Fruit fly (Drosophila melanogaster) whole organism, embryonic: Measurements from ENCODE around the gene Herc4.

ENCODE experiments used
- Antp ChIP-seq: fragments of 200-800 bp; sonication (Bioruptor generic); optimal IDR thresholded peaks from 3 replicates; lab custom pipeline; 2016; ENCODE audit warnings: missing biosample characterization, missing genetic modification characterization
- Atf6 ChIP-seq: fragments of 200-800 bp; sonication (Bioruptor generic); IDR thresholded peaks from 2 replicates; pipeline ENCODE4 v1.3.6; 2022; ENCODE audit warnings: missing biosample characterization, missing genetic modification characterization
- CG11398 ChIP-seq: fragments of 200-800 bp; sonication (Bioruptor generic); optimal IDR thresholded peaks from 2 replicates; lab custom pipeline; 2016; ENCODE audit warnings: missing biosample characterization, missing genetic modification characterization
- CG11560 ChIP-seq: fragments of 200-800 bp; sonication (Bioruptor generic); IDR thresholded peaks from 3 replicates; pipeline ENCODE4 v1.3.6; 2022; ENCODE audit warnings: missing biosample characterization, missing genetic modification characterization
- CG14710 ChIP-seq: fragments of 200-800 bp; sonication (Bioruptor generic); optimal IDR thresholded peaks from 3 replicates; lab custom pipeline; 2019; ENCODE audit warnings: missing biosample characterization, mild to moderate bottlenecking, missing genetic modification characterization, moderate library complexity
- CG15479 ChIP-seq: fragments of 200-800 bp; sonication (Bioruptor generic); optimal IDR thresholded peaks from 3 replicates; lab custom pipeline; 2019; ENCODE audit warnings: missing biosample characterization, mild to moderate bottlenecking, missing genetic modification characterization, moderate library complexity
- CG15601 ChIP-seq: fragments of 200-800 bp; sonication (Bioruptor generic); optimal IDR thresholded peaks from 3 replicates; lab custom pipeline; 2019; ENCODE audit warnings: missing biosample characterization, mild to moderate bottlenecking, missing genetic modification characterization, moderate library complexity
- CG1603 ChIP-seq: fragments of 200-800 bp; sonication (Bioruptor generic); optimal IDR thresholded peaks from 2 replicates; lab custom pipeline; 2019; ENCODE audit warnings: missing biosample characterization, mild to moderate bottlenecking, missing genetic modification characterization, moderate library complexity
- CG17359 ChIP-seq: fragments of 200-800 bp; sonication (Bioruptor generic); optimal IDR thresholded peaks from 3 replicates; lab custom pipeline; 2018; ENCODE audit warnings: missing biosample characterization, mild to moderate bottlenecking, missing genetic modification characterization, moderate library complexity
- CG2199 ChIP-seq: fragments of 200-800 bp; sonication (Bioruptor generic); IDR thresholded peaks from 3 replicates; pipeline ENCODE4 v1.3.6; 2022; ENCODE audit warnings: missing biosample characterization, missing genetic modification characterization
- CG31388 ChIP-seq: fragments of 200-800 bp; sonication (Bioruptor generic); optimal IDR thresholded peaks from 2 replicates; lab custom pipeline; 2016; ENCODE audit warnings: missing biosample characterization, missing genetic modification characterization
- CG4282 ChIP-seq: fragments of 200-800 bp; sonication (Bioruptor generic); optimal IDR thresholded peaks from 2 replicates; lab custom pipeline; 2016; ENCODE audit warnings: missing biosample characterization, missing genetic modification characterization
- CG4404 ChIP-seq: fragments of 200-800 bp; sonication (Bioruptor generic); IDR thresholded peaks from 2 replicates; pipeline ENCODE4 v1.3.6; 2022; ENCODE audit warnings: missing biosample characterization, missing genetic modification characterization
- CG4820 ChIP-seq: fragments of 200-800 bp; sonication (Bioruptor generic); optimal IDR thresholded peaks from 3 replicates; lab custom pipeline; 2016; ENCODE audit warnings: missing biosample characterization, missing genetic modification characterization
- CG9727 ChIP-seq: fragments of 200-800 bp; sonication (Bioruptor generic); optimal IDR thresholded peaks from 3 replicates; lab custom pipeline; 2017; ENCODE audit warnings: missing biosample characterization, mild to moderate bottlenecking, missing genetic modification characterization
- Dip2 ChIP-seq: fragments of 200-800 bp; sonication (Bioruptor generic); IDR thresholded peaks from 2 replicates; pipeline ENCODE4 v1.3.6; 2022; ENCODE audit warnings: missing biosample characterization, missing genetic modification characterization
- Ets97D ChIP-seq: fragments of 200-800 bp; sonication (Bioruptor generic); optimal IDR thresholded peaks from 3 replicates; lab custom pipeline; 2016; ENCODE audit warnings: missing biosample characterization, missing genetic modification characterization
- HLH54F ChIP-seq: fragments of 200-800 bp; sonication (Bioruptor generic); optimal IDR thresholded peaks from 3 replicates; lab custom pipeline; 2016; ENCODE audit warnings: missing biosample characterization, missing genetic modification characterization
- HmgD ChIP-seq: fragments of 200-800 bp; sonication (Bioruptor generic); optimal IDR thresholded peaks from 3 replicates; lab custom pipeline; 2016; ENCODE audit warnings: missing biosample characterization, missing genetic modification characterization
- Hmx ChIP-seq: fragments of 200-800 bp; sonication (Bioruptor generic); optimal IDR thresholded peaks from 2 replicates; lab custom pipeline; 2016; ENCODE audit warnings: missing biosample characterization, missing genetic modification characterization
- Hr3 ChIP-seq: fragments of 200-800 bp; sonication (Bioruptor generic); optimal IDR thresholded peaks from 3 replicates; lab custom pipeline; 2016; ENCODE audit warnings: missing biosample characterization, missing genetic modification characterization
- Lhr ChIP-seq: fragments of 200-800 bp; sonication (Bioruptor generic); optimal IDR thresholded peaks from 3 replicates; lab custom pipeline; 2017; ENCODE audit warnings: mild to moderate bottlenecking, missing biosample characterization, missing genetic modification reagents, missing genetic modification characterization
- MBD-R2 ChIP-seq: fragments of 200-800 bp; sonication (Bioruptor generic); IDR thresholded peaks from 2 replicates; pipeline ENCODE4 v1.3.6; 2022; ENCODE audit warnings: missing biosample characterization, missing genetic modification characterization
- Nf-YC ChIP-seq: fragments of 200-800 bp; optimal IDR thresholded peaks from 3 replicates; lab custom pipeline; 2019; ENCODE audit warnings: missing biosample characterization, mild to moderate bottlenecking, missing genetic modification characterization, moderate library complexity
- PHDP ChIP-seq: fragments of 200-800 bp; sonication (Bioruptor generic); optimal IDR thresholded peaks from 3 replicates; lab custom pipeline; 2018; ENCODE audit warnings: missing biosample characterization, mild to moderate bottlenecking, missing genetic modification characterization, moderate library complexity
- Taf1 ChIP-seq: fragments of 200-800 bp; sonication (Bioruptor generic); IDR thresholded peaks from 2 replicates; pipeline ENCODE4 v1.3.6; 2022; ENCODE audit warnings: missing biosample characterization, missing genetic modification characterization
- Trl ChIP-seq, 3 experiments: fragments of >200 bp in 2 of 3; fragments of 200-800 bp in 1 of 3; sonication (Bioruptor generic) in 1 of 3; optimal IDR thresholded peaks; 2 replicates in 1 of 3; 3 replicates in 2 of 3; lab custom pipeline; 2016 to 2017; ENCODE audit warnings: missing biosample characterization in 1 of 3, missing genetic modification characterization in 1 of 3
- amos ChIP-seq: fragments of 200-800 bp; sonication (Bioruptor generic); IDR thresholded peaks from 2 replicates; pipeline ENCODE4 v1.3.6; 2022; ENCODE audit warnings: missing biosample characterization, missing genetic modification characterization; ENCODE audit not compliant: partially characterized antibody
- ato ChIP-seq: fragments of 200-800 bp; sonication (Bioruptor generic); IDR thresholded peaks from 2 replicates; pipeline ENCODE4 v1.3.6; 2022; ENCODE audit warnings: missing biosample characterization, missing genetic modification characterization; ENCODE audit not compliant: partially characterized antibody
- bowl ChIP-seq: fragments of 200-800 bp; sonication (Bioruptor generic); IDR thresholded peaks from 2 replicates; pipeline ENCODE4 v1.3.6; 2022; ENCODE audit warnings: missing biosample characterization, missing genetic modification characterization
- caup ChIP-seq: fragments of 200-800 bp; sonication (Bioruptor generic); optimal IDR thresholded peaks from 3 replicates; lab custom pipeline; 2017; ENCODE audit warnings: missing biosample characterization, mild to moderate bottlenecking, missing genetic modification characterization, moderate library complexity; ENCODE audit not compliant: severe bottlenecking
- croc ChIP-seq: fragments of 200-800 bp; sonication (Bioruptor generic); conservative IDR thresholded peaks from 3 replicates; pipeline ENCODE4 v1.3.6; 2022; ENCODE audit warnings: missing biosample characterization, missing genetic modification characterization
- danr ChIP-seq: fragments of 200-800 bp; sonication (Bioruptor generic); IDR thresholded peaks from 2 replicates; pipeline ENCODE4 v1.3.6; 2022; ENCODE audit warnings: missing biosample characterization, missing genetic modification characterization
- dpn ChIP-seq, 2 experiments: fragments of 200-800 bp; sonication (Bioruptor generic); optimal IDR thresholded peaks; 3 replicates each; lab custom pipeline; 2016; ENCODE audit warnings: missing biosample characterization in 2 of 2, missing genetic modification characterization in 2 of 2
- emc ChIP-seq: fragments of 200-800 bp; sonication (Bioruptor generic); optimal IDR thresholded peaks from 2 replicates; lab custom pipeline; 2016; ENCODE audit warnings: missing biosample characterization, missing genetic modification characterization
- esg ChIP-seq: fragments of 200-800 bp; sonication (Bioruptor generic); conservative IDR thresholded peaks from 2 replicates; pipeline ENCODE4 v1.3.6; 2022; ENCODE audit warnings: missing biosample characterization, missing genetic modification characterization
- eve ChIP-seq, 2 experiments: fragments of >200 bp; optimal IDR thresholded peaks; 2 replicates each; lab custom pipeline; 2017; ENCODE audit warnings: missing biosample characterization in 2 of 2, missing genetic modification characterization in 2 of 2
- ewg ChIP-seq: fragments of 200-800 bp; sonication (Bioruptor generic); optimal IDR thresholded peaks from 3 replicates; lab custom pipeline; 2017; ENCODE audit warnings: mild to moderate bottlenecking, missing biosample characterization, missing genetic modification reagents, missing genetic modification characterization
- fd96Cb ChIP-seq: fragments of 200-800 bp; sonication (Bioruptor generic); optimal IDR thresholded peaks from 2 replicates; lab custom pipeline; 2018; ENCODE audit warnings: missing biosample characterization, mild to moderate bottlenecking, missing genetic modification characterization, moderate library complexity
- gem ChIP-seq: fragments of 200-800 bp; sonication (Bioruptor generic); optimal IDR thresholded peaks from 2 replicates; lab custom pipeline; 2019; ENCODE audit warnings: missing biosample characterization, mild to moderate bottlenecking, missing genetic modification characterization, moderate library complexity
- insv ChIP-seq, 2 experiments: fragments of 200-800 bp; sonication (Bioruptor generic); optimal IDR thresholded peaks; 3 replicates each; lab custom pipeline; 2016 to 2018; ENCODE audit warnings: missing biosample characterization in 2 of 2, missing genetic modification characterization in 2 of 2
- lola ChIP-seq, 3 experiments: fragments of >200 bp in 2 of 3; fragments of 200-800 bp in 1 of 3; sonication (Bioruptor generic) in 1 of 3; optimal IDR thresholded peaks; 2 replicates each; lab custom pipeline; 2017 to 2019; ENCODE audit warnings: missing biosample characterization in 3 of 3, missing genetic modification characterization in 3 of 3, mild to moderate bottlenecking in 1 of 3, moderate library complexity in 1 of 3
- mirr ChIP-seq: fragments of 200-800 bp; sonication (Bioruptor generic); optimal IDR thresholded peaks from 3 replicates; lab custom pipeline; 2018; ENCODE audit warnings: missing biosample characterization, mild to moderate bottlenecking, missing genetic modification characterization
- scrt ChIP-seq: fragments of 200-800 bp; sonication (Bioruptor generic); optimal IDR thresholded peaks from 2 replicates; lab custom pipeline; 2018; ENCODE audit warnings: missing biosample characterization, mild to moderate bottlenecking, missing genetic modification characterization, moderate library complexity
- slp2 ChIP-seq: fragments of 200-800 bp; sonication (Bioruptor generic); optimal IDR thresholded peaks from 2 replicates; lab custom pipeline; 2016; ENCODE audit warnings: missing biosample characterization, missing genetic modification characterization
- sna ChIP-seq: fragments of 200-800 bp; sonication (Bioruptor generic); IDR thresholded peaks from 2 replicates; pipeline ENCODE4 v1.3.6; 2022; ENCODE audit warnings: missing biosample characterization, missing genetic modification characterization; ENCODE audit not compliant: partially characterized antibody
- sr ChIP-seq: fragments of 200-800 bp; sonication (Bioruptor generic); IDR thresholded peaks from 3 replicates; pipeline ENCODE4 v1.3.6; 2022; ENCODE audit warnings: missing biosample characterization, missing genetic modification characterization
- ssp ChIP-seq: fragments of 200-800 bp; sonication (Bioruptor generic); IDR thresholded peaks from 2 replicates; pipeline ENCODE4 v1.3.6; 2022; ENCODE audit warnings: missing biosample characterization, missing genetic modification characterization
- trem ChIP-seq: fragments of 200-800 bp; optimal IDR thresholded peaks from 3 replicates; lab custom pipeline; 2019; ENCODE audit warnings: missing biosample characterization, mild to moderate bottlenecking, missing genetic modification characterization, moderate library complexity
- vnd ChIP-seq: fragments of 200-800 bp; sonication (Bioruptor generic); IDR thresholded peaks from 3 replicates; pipeline ENCODE4 v1.3.6; 2022; ENCODE audit warnings: missing biosample characterization, missing genetic modification characterization; ENCODE audit not compliant: partially characterized antibody

Herc4 gene

DNA sequence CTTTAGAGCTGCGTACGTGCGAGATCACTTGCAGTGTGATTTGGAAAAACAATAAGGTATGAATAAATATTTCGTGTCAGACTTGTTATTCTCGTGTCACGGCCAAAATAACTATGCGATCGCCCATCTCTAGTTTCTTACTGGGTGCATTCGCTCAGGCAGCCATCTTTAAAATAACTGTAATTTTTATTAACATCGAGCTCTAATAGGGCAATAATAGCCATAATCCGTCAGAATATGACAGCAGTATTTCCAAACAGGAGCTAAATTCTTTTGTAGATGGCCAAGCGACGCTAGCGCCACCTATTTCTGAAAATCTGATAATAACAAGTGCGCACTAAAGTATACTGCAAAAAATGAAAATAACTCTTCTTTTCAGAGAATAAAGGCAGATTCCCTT lies 38.6 kb downstream of the Herc4 start (continued):
- no peak for TF ChIP-seq scrt (GFP tag; lab: Kevin White, UChicago)
- no peak for TF ChIP-seq CG15479
- TF ChIP-seq fd96Cb (tag; lab: Kevin White, UChicago): no peak
- no peak for TF ChIP-seq Taf1 (GFP tag; lab: Robert Waterston, UW)
- TF ChIP-seq amos: peak; percentile 89
- TF ChIP-seq Hr3 (GFP tag; lab: Kevin White, UChicago): no peak
- TF ChIP-seq CG15601: peak; percentile 18
- TF ChIP-seq Ets97D (GFP tag; lab: Kevin White, UChicago): peak; percentile 56
- TF ChIP-seq mirr (GFP tag; lab: Kevin White, UChicago): no peak
- TF ChIP-seq slp2 (GFP tag; lab: Kevin White, UChicago): peak; percentile 7
- peak; percentile 71 for TF ChIP-seq Lhr (GFP tag; lab: Kevin White, UChicago)
- TF ChIP-seq Nf-YC (tag; lab: Kevin White, UChicago): peak; percentile 40
- peak; percentile 67; the same call in 1 of the 2 replicates for TF ChIP-seq ato (GFP tag; lab: Robert Waterston, UW)
- TF ChIP-seq PHDP (tag; lab: Kevin White, UChicago): peak; percentile 32
- no peak for TF ChIP-seq bowl (GFP tag; lab: Robert Waterston, UW)
- no peak for TF ChIP-seq croc (GFP tag; lab: Robert Waterston, UW)
- peak; percentile 50 for TF ChIP-seq CG1603 (tag; lab: Kevin White, UChicago)
- TF ChIP-seq insv (GFP tag; optimal IDR thresholded peaks at IDR 0.05; lab: Kevin White, UChicago): peak in 1 of 2 experiments; percentile 86
- TF ChIP-seq CG4404: no peak
- TF ChIP-seq MBD-R2 (GFP tag; lab: Robert Waterston, UW): peak; percentile 39; the same call in 1 of the 2 replicates
- no peak for TF ChIP-seq CG4282
- TF ChIP-seq CG14710 (tag; lab: Kevin White, UChicago): peak; percentile 58
- peak; percentile 26 for TF ChIP-seq HmgD (GFP tag; lab: Kevin White, UChicago)
- no peak for TF ChIP-seq esg (GFP tag; lab: Robert Waterston, UW)
- TF ChIP-seq Atf6 (GFP tag; lab: Robert Waterston, UW): 0 out of 2 replicates have a peak, but pooled peaks have one; percentile 14
- TF ChIP-seq CG2199 (GFP tag; lab: Robert Waterston, UW): no peak
- no peak for TF ChIP-seq emc
- no peak for TF ChIP-seq CG11560
- TF ChIP-seq ewg: peak; percentile 1
- peak; percentile 31; the same call in 1 of the 2 replicates for TF ChIP-seq ssp (GFP tag; lab: Robert Waterston, UW)
- TF ChIP-seq eve (GFP tag; optimal IDR thresholded peaks at IDR 0.05; lab: Kevin White, UChicago): no peak
- peak; percentile 14 for TF ChIP-seq CG9727
- TF ChIP-seq danr (GFP tag; lab: Robert Waterston, UW): no peak
- TF ChIP-seq trem (tag; lab: Kevin White, UChicago): peak; percentile 37
- no peak for TF ChIP-seq Hmx
- no peak for TF ChIP-seq Antp (GFP tag; lab: Kevin White, UChicago)
- TF ChIP-seq HLH54F (GFP tag; lab: Kevin White, UChicago): peak; percentile 40
- TF ChIP-seq sr (GFP tag; lab: Robert Waterston, UW): no peak
- no peak for TF ChIP-seq CG31388 (GFP tag; lab: Kevin White, UChicago)
- peak; percentile 33 for TF ChIP-seq gem (tag; lab: Kevin White, UChicago)
- peak in 1 of 3 experiments; percentile 2 for TF ChIP-seq lola (GFP tag; optimal IDR thresholded peaks at IDR 0.05; lab: Kevin White, UChicago)
- peak; percentile 94 for TF ChIP-seq Dip2 (GFP tag; lab: Robert Waterston, UW)
- peak; percentile 10 for TF ChIP-seq caup (GFP tag; lab: Kevin White, UChicago)
- TF ChIP-seq sna (GFP tag; lab: Robert Waterston, UW): peak; percentile 96
- TF ChIP-seq CG17359: peak; percentile 27
- no peak for TF ChIP-seq CG11398 (GFP tag; lab: Kevin White, UChicago)
- no peak for TF ChIP-seq Trl (optimal IDR thresholded peaks at IDR 0.05; lab: Kevin White, UChicago)
- TF ChIP-seq Trl (GFP tag; optimal IDR thresholded peaks at IDR 0.05; lab: Kevin White, UChicago): peak; percentile 19
- TF ChIP-seq dpn (GFP tag; optimal IDR thresholded peaks at IDR 0.05; lab: Kevin White, UChicago): peak; percentile 18 to 40
- TF ChIP-seq CG4820: no peak
- TF ChIP-seq vnd (GFP tag; lab: Robert Waterston, UW): peak; percentile 80
